Fruit fly (Drosophila melanogaster): ENCODE measurements around the gene side-VII.

side-VII gene

DNA sequence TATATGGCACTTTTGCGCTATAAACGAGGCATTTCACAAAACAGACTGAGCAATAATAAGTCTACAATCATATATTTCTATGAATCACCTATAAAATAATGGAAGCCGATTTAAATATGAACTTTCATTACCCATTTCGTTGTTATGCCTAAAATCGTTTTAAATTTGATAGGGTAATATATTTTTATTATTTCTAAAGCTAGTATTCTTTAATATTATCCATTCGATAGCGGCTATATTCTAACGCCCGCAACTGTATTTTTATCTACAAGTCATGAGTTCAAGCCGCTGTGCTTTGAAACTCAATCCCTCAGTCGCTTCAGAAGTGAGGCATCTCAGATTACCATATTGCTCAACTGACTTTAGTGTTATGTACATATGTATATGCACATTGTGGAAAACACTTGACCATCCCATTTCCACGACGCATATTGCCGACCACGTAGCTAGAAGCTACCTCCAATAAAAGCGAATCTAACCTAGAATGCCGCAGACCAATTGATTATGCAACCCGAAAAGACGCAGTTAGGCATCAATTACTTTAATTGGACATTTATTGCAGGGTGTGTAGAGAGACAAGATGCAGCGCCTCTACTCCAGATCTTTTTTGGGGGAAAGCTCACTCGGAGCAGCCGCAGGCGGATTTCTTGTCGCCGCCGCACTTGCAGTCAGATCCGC, 43.6 kb upstream of the side-VII start (continued):
- TF ChIP-seq CG18599 (GFP tag; optimal IDR thresholded peaks at IDR 0.05), result peak; percentile 7
- peak; percentile 1 for TF ChIP-seq D19A (tag; optimal IDR thresholded peaks at IDR 0.05)
- TF ChIP-seq bsh (GFP tag; optimal IDR thresholded peaks at IDR 0.05), result peak in 1 of 2 experiments; percentile 33
- peak; percentile 73 for TF ChIP-seq gem (tag; optimal IDR thresholded peaks at IDR 0.05)
- TF ChIP-seq CG8388 (GFP tag; optimal IDR thresholded peaks at IDR 0.05), result peak; percentile 50
- peak; percentile 2 for TF ChIP-seq Fer1 (GFP tag; optimal IDR thresholded peaks at IDR 0.05)
- no peak for TF ChIP-seq lbe (GFP tag; optimal IDR thresholded peaks at IDR 0.05)
- TF ChIP-seq ems (GFP tag; optimal IDR thresholded peaks at IDR 0.05), result no peak
- no peak for TF ChIP-seq Med (GFP tag)
- TF ChIP-seq al (GFP tag; IDR thresholded peaks at IDR 0.05), result no peak
- TF ChIP-seq unpg (GFP tag; optimal IDR thresholded peaks at IDR 0.05), result peak; percentile 47
- peak; percentile 25 for TF ChIP-seq sens (GFP tag)
- TF ChIP-seq dmrt11E (tag; optimal IDR thresholded peaks at IDR 0.05), result peak; percentile 2
- peak; percentile 14 for TF ChIP-seq tap (tag; optimal IDR thresholded peaks at IDR 0.05)
- peak; percentile 39; the same call in 1 of the 2 replicates for TF ChIP-seq CG31441 (GFP tag; IDR thresholded peaks at IDR 0.05)
- TF ChIP-seq ranshi (GFP tag; IDR thresholded peaks at IDR 0.05), result no peak
- TF ChIP-seq Hand (GFP tag; optimal IDR thresholded peaks at IDR 0.05), result no peak
- no peak for TF ChIP-seq Doc2 (GFP tag; IDR thresholded peaks at IDR 0.05)
- TF ChIP-seq CG2712 (tag; optimal IDR thresholded peaks at IDR 0.05), result peak; percentile 35
- no peak for TF ChIP-seq lola (GFP tag; optimal IDR thresholded peaks at IDR 0.05)
- TF ChIP-seq ATbp (GFP tag; optimal IDR thresholded peaks at IDR 0.05), result peak; percentile 29
- TF ChIP-seq prd (optimal IDR thresholded peaks at IDR 0.05), result no peak
- TF ChIP-seq prd (GFP tag; IDR thresholded peaks at IDR 0.05), result 0 out of 3 replicates have a peak, but pooled peaks have one; percentile 17
- TF ChIP-seq CG15696 (tag; optimal IDR thresholded peaks at IDR 0.05), result no peak
- no peak for TF ChIP-seq Lpt (GFP tag; optimal IDR thresholded peaks at IDR 0.05)
- peak; percentile 41; the same call in 1 of the 3 replicates for TF ChIP-seq row (GFP tag; IDR thresholded peaks at IDR 0.05)
- peak; percentile 34 for TF ChIP-seq dmrt99B (tag; optimal IDR thresholded peaks at IDR 0.05)
- TF ChIP-seq CG7839 (tag; optimal IDR thresholded peaks at IDR 0.05), result peak; percentile 41
- no peak for TF ChIP-seq Dip2 (GFP tag; IDR thresholded peaks at IDR 0.05)
- no peak for TF ChIP-seq H15 (GFP tag; IDR thresholded peaks at IDR 0.05)
- peak; percentile 6 for TF ChIP-seq Xbp1 (GFP tag; optimal IDR thresholded peaks at IDR 0.05)

dm6 chr3R:9779764-9780163, 40.0 kb upstream of the side-VII start, which contains the start of gene CG12947:
Gene CG12947, plus strand, starts transcription at chr3R:9780064.
- TF ChIP-seq Med (GFP tag) (peak; percentile 51), CG9932 (GFP tag; IDR thresholded peaks at IDR 0.05) (0 out of 2 replicates have a peak, but pooled peaks have one; percentile 11), CG3163 (GFP tag; optimal IDR thresholded peaks at IDR 0.05) (peak; percentile 26), Drgx (GFP tag; IDR thresholded peaks at IDR 0.05) (0 out of 2 replicates have a peak, but pooled peaks have one; percentile 21), CG6175 (GFP tag; IDR thresholded peaks at IDR 0.05) (0 out of 3 replicates have a peak, but pooled peaks have one; percentile 45), CG34422 (GFP tag; IDR thresholded peaks at IDR 0.05) (0 out of 3 replicates have a peak, but pooled peaks have one; percentile 16), Scr (GFP tag; IDR thresholded peaks at IDR 0.05; ENCODE audit: partially characterized antibody) (peak; percentile 11; the same call in 1 of the 2 replicates), al (GFP tag; IDR thresholded peaks at IDR 0.05) (no peak), lab (GFP tag; optimal IDR thresholded peaks at IDR 0.05) (no peak), chm (GFP tag; IDR thresholded peaks at IDR 0.05) (0 out of 2 replicates have a peak, but pooled peaks have one; percentile 12), NC2α (GFP tag; optimal IDR thresholded peaks at IDR 0.05) (no peak), ERR (GFP tag; optimal IDR thresholded peaks at IDR 0.05) (no peak), Dbx (GFP tag; IDR thresholded peaks at IDR 0.05) (0 out of 3 replicates have a peak, but pooled peaks have one; percentile 14)

Measured in whole organism, embryonic.